Fruit fly (Drosophila melanogaster): Measurements from ENCODE around the gene CG13685.

dm6 chr3L:7792249-7792648 is 45.1 kb downstream of the CG13685 start:
- TF ChIP-seq Rel (GFP tag; optimal IDR thresholded peaks at IDR 0.05) = peak; percentile 53
- peak; percentile 62 for TF ChIP-seq Rel (tag; optimal IDR thresholded peaks at IDR 0.05)
- peak; percentile 73 for TF ChIP-seq Mio (GFP tag; optimal IDR thresholded peaks at IDR 0.05)
- peak; percentile 92 for TF ChIP-seq CG32264 (GFP tag; optimal IDR thresholded peaks at IDR 0.05)
- TF ChIP-seq lola (GFP tag; optimal IDR thresholded peaks at IDR 0.05) = no peak
- TF ChIP-seq pan (optimal IDR thresholded peaks at IDR 0.05) = no peak
- TF ChIP-seq Myc (optimal IDR thresholded peaks at IDR 0.05) = no peak
- peak; percentile 95 for TF ChIP-seq OdsH (GFP tag; optimal IDR thresholded peaks at IDR 0.05)
- peak; percentile 93 to 94 for TF ChIP-seq foxo (GFP tag; optimal IDR thresholded peaks at IDR 0.05)

Data from whole organism, wandering third instar larva.